Worm (Caenorhabditis elegans) whole organism, L4 larva: ENCODE data around the gene pptr-2.

Experiments used
- F10B5.3 ChIP-seq: sonication (generic microtip); optimal IDR thresholded peaks from 2 replicates; lab custom pipeline; 2016; ENCODE audit warnings: mild to moderate bottlenecking, missing genetic modification characterization, missing compliant biosample characterization
- F49E8.2 ChIP-seq: sonication (generic microtip); optimal IDR thresholded peaks from 2 replicates; lab custom pipeline; 2016; ENCODE audit warnings: missing compliant biosample characterization, mild to moderate bottlenecking, missing genetic modification characterization, borderline replicate concordance
- R02D3.7 ChIP-seq: fragments of 150-350 bp; sonication (generic microtip); optimal IDR thresholded peaks from 3 replicates; lab custom pipeline; 2014; ENCODE audit warnings: missing biosample characterization, missing genetic modification characterization
- T20F7.1 ChIP-seq: fragments of 200-800 bp; sonication (Bioruptor generic); optimal IDR thresholded peaks from 2 replicates; lab custom pipeline; 2018; ENCODE audit warnings: mild to moderate bottlenecking, missing genetic modification characterization, missing compliant biosample characterization
- Y5F2A.4 ChIP-seq: fragments of 200-800 bp; sonication (Bioruptor generic); optimal IDR thresholded peaks from 2 replicates; lab custom pipeline; 2018; ENCODE audit warnings: mild to moderate bottlenecking, missing genetic modification characterization, missing compliant biosample characterization
- Y75B8A.6 ChIP-seq: fragments of 200-800 bp; sonication (Bioruptor generic); IDR thresholded peaks from 2 replicates; pipeline ENCODE4 v1.3.6; 2022; ENCODE audit warnings: missing genetic modification reagents, missing genetic modification characterization, missing compliant biosample characterization
- ZK546.5 ChIP-seq, 2 experiments: sonication (generic microtip); optimal IDR thresholded peaks; 2 replicates each; lab custom pipeline; 2017; ENCODE audit warnings: missing biosample characterization in 2 of 2, missing genetic modification characterization in 2 of 2
- aha-1 ChIP-seq: fragments of 150-350 bp; peaks from one replicate; lab custom pipeline; 2014; ENCODE audit warnings: missing biosample characterization, missing genetic modification characterization
- aly-2 ChIP-seq: sonication (generic microtip); optimal IDR thresholded peaks from 2 replicates; lab custom pipeline; 2018; ENCODE audit warnings: missing biosample characterization, missing genetic modification characterization
- arid-1 ChIP-seq: fragments of 200-800 bp; sonication (Bioruptor generic); conservative IDR thresholded peaks from 2 replicates; pipeline ENCODE4 v1.3.6; 2022; ENCODE audit warnings: missing genetic modification reagents, missing genetic modification characterization, missing compliant biosample characterization
- ceh-44 ChIP-seq: fragments of 200-800 bp; sonication (Bioruptor generic); IDR thresholded peaks from 2 replicates; pipeline ENCODE4 v1.3.6; 2022; ENCODE audit warnings: missing genetic modification reagents, missing genetic modification characterization, missing compliant biosample characterization
- ceh-62 ChIP-seq: sonication (generic microtip); optimal IDR thresholded peaks from 2 replicates; lab custom pipeline; 2017; ENCODE audit warnings: missing biosample characterization, missing genetic modification characterization
- fos-1 ChIP-seq: fragments of 150-350 bp; optimal IDR thresholded peaks from 2 replicates; lab custom pipeline; 2014; ENCODE audit warnings: missing biosample characterization, missing genetic modification characterization
- hif-1 ChIP-seq, 2 experiments: sonication (generic microtip); optimal IDR thresholded peaks; 2 replicates each; lab custom pipeline; 2016 to 2017; ENCODE audit warnings: missing compliant biosample characterization in 2 of 2, missing genetic modification characterization in 2 of 2, missing genetic modification reagents in 2 of 2, missing genotype in 2 of 2, mild to moderate bottlenecking in 1 of 2
- hlh-11 ChIP-seq: fragments of 200-800 bp; sonication (Bioruptor generic); optimal IDR thresholded peaks from 2 replicates; lab custom pipeline; 2018; ENCODE audit warnings: mild to moderate bottlenecking, missing genetic modification characterization, missing compliant biosample characterization
- hlh-30 ChIP-seq: sonication (generic microtip); optimal IDR thresholded peaks from 2 replicates; lab custom pipeline; 2017; ENCODE audit warnings: antibody characterized with exemption, mild to moderate bottlenecking, missing genetic modification characterization, missing compliant biosample characterization; ENCODE audit not compliant: insufficient read depth
- jun-1 ChIP-seq: fragments of 150-350 bp; optimal IDR thresholded peaks from 2 replicates; lab custom pipeline; 2014; ENCODE audit warnings: missing biosample characterization, missing genetic modification reagents, missing genetic modification characterization
- lin-29 ChIP-seq: fragments of 200-800 bp; sonication (Bioruptor generic); IDR thresholded peaks from 2 replicates; pipeline ENCODE4 v1.3.6; 2022; ENCODE audit warnings: missing genetic modification reagents, missing genetic modification characterization, missing compliant biosample characterization
- lin-38 ChIP-seq: fragments of 200-800 bp; sonication (Bioruptor generic); IDR thresholded peaks from 2 replicates; pipeline ENCODE4 v1.3.6; 2022; ENCODE audit warnings: missing genetic modification reagents, missing genetic modification characterization, missing compliant biosample characterization
- lsy-2 ChIP-seq, 2 experiments: fragments of 150-350 bp in 1 of 2; sonication (generic microtip) in 1 of 2; optimal IDR thresholded peaks; 2 replicates each; lab custom pipeline; 2014 to 2017; ENCODE audit warnings: missing biosample characterization in 2 of 2, missing genetic modification characterization in 2 of 2
- mxl-3 ChIP-seq: fragments of 200-800 bp; sonication (Bioruptor generic); optimal IDR thresholded peaks from 2 replicates; lab custom pipeline; 2018; ENCODE audit warnings: mild to moderate bottlenecking, missing genetic modification characterization, missing compliant biosample characterization
- nhr-10 ChIP-seq: fragments of 150-350 bp; optimal IDR thresholded peaks from 2 replicates; lab custom pipeline; 2014; ENCODE audit warnings: missing biosample characterization, missing genetic modification characterization
- nhr-111 ChIP-seq: fragments of 200-800 bp; sonication (Bioruptor generic); optimal IDR thresholded peaks from 2 replicates; lab custom pipeline; 2018; ENCODE audit warnings: mild to moderate bottlenecking, missing genetic modification characterization, missing compliant biosample characterization
- nhr-28 ChIP-seq: fragments of 150-350 bp; optimal IDR thresholded peaks from 2 replicates; lab custom pipeline; 2014; ENCODE audit warnings: missing biosample characterization, missing genetic modification characterization
- nhr-42 ChIP-seq: fragments of 200-800 bp; sonication (Bioruptor generic); IDR thresholded peaks from 2 replicates; pipeline ENCODE4 v1.3.6; 2022; ENCODE audit warnings: missing genetic modification characterization, missing compliant biosample characterization
- nhr-48 ChIP-seq: sonication (generic microtip); optimal IDR thresholded peaks from 2 replicates; lab custom pipeline; 2016; ENCODE audit warnings: mild to moderate bottlenecking, missing genetic modification characterization, missing compliant biosample characterization
- nhr-76 ChIP-seq: fragments of 150-350 bp; optimal IDR thresholded peaks from 2 replicates; lab custom pipeline; 2014; ENCODE audit warnings: missing biosample characterization, missing genetic modification characterization
- pqm-1 ChIP-seq: sonication (generic microtip); optimal IDR thresholded peaks from 2 replicates; lab custom pipeline; 2017; ENCODE audit warnings: missing biosample characterization, missing genetic modification characterization
- set-16 ChIP-seq: fragments of 200-800 bp; sonication (Bioruptor generic); IDR thresholded peaks from 2 replicates; pipeline ENCODE4 v1.3.6; 2022; ENCODE audit warnings: missing genetic modification reagents, missing genetic modification characterization, missing compliant biosample characterization
- snpc-4 ChIP-seq: fragments of 150-350 bp; optimal IDR thresholded peaks from 2 replicates; lab custom pipeline; 2014; ENCODE audit warnings: missing biosample characterization, missing genetic modification characterization
- unc-130 ChIP-seq: sonication (generic microtip); optimal IDR thresholded peaks from 2 replicates; lab custom pipeline; 2016; ENCODE audit warnings: missing genetic modification reagents, missing genetic modification characterization, missing compliant biosample characterization
- unc-62 ChIP-seq, 3 experiments: fragments of 150-350 bp in 1 of 3; sonication (generic microtip); optimal IDR thresholded peaks in 2 of 3; peaks in 1 of 3; 1 replicate in 1 of 3; 2 replicates in 2 of 3; lab custom pipeline; 2014 to 2017; ENCODE audit warnings: missing biosample characterization in 3 of 3, missing genetic modification characterization in 3 of 3, missing genetic modification reagents in 3 of 3, missing genotype in 1 of 3
- zfp-3 ChIP-seq: fragments of 200-800 bp; sonication (Bioruptor generic); conservative IDR thresholded peaks from 2 replicates; pipeline ENCODE4 v1.3.6; 2022; ENCODE audit warnings: missing genetic modification reagents, missing genetic modification characterization, missing compliant biosample characterization
- ztf-7 ChIP-seq: fragments of 150-350 bp; optimal IDR thresholded peaks from 2 replicates; lab custom pipeline; 2014; ENCODE audit warnings: missing biosample characterization, missing genetic modification characterization

pptr-2 gene

ce11 chrV:11022817-11023216 is 11.9 kb downstream of the pptr-2 start, which contains the start of the genes C13G3.12 and hot-6:
Gene C13G3.12, minus strand, starts transcription at chrV:11022917.
Gene hot-6, minus strand, starts transcription at chrV:11022937.
- TF ChIP-seq aha-1: peak; percentile 86
- TF ChIP-seq unc-62 (GFP tag; optimal IDR thresholded peaks at IDR 0.05 in 1 of 2; lab: Kevin White, UChicago): no peak
- no peak for TF ChIP-seq unc-62 (tag; optimal IDR thresholded peaks at IDR 0.05; lab: Kevin White, UChicago)
- no peak for TF ChIP-seq T20F7.1
- TF ChIP-seq hif-1 (tag; optimal IDR thresholded peaks at IDR 0.05; lab: Kevin White, UChicago): no peak
- TF ChIP-seq ceh-44 (GFP tag; lab: Robert Waterston, UW): no peak
- no peak for TF ChIP-seq nhr-111 (GFP tag; lab: Kevin White, UChicago)
- no peak for TF ChIP-seq ZK546.5 (tag; optimal IDR thresholded peaks at IDR 0.05; lab: Kevin White, UChicago)

ce11 chrV:11016846-11017553 is 17.7 kb downstream of the pptr-2 start:
- TF ChIP-seq nhr-76 (tag; lab: Kevin White, UChicago): no peak
- TF ChIP-seq nhr-28: peak; percentile 69

DNA sequence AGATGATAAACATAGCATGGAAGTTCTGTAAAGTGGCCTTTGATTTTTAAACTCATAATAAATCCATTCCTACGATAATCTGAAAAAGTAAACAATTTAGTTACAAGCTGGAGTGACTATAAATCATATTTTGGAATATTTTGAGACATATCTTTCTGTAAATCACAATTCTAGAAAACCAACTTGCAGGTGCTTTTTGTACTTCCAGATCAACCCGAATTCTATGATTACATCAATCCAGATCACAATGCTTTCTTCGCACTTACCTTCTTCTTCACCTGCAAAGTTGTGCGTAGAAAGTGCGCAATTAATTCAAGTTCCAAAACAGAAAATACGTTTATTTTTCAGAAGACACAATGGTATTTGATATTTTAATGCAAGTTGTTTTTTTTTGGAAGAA is 20.0 kb downstream of the pptr-2 start:
- TF ChIP-seq unc-130: no peak
- TF ChIP-seq nhr-111 (GFP tag; lab: Kevin White, UChicago): no peak
- no peak for TF ChIP-seq hlh-11
- no peak for TF ChIP-seq F10B5.3 (tag; lab: Kevin White, UChicago)
- TF ChIP-seq nhr-42: no peak
- no peak for TF ChIP-seq Y5F2A.4

- no peak for TF ChIP-seq aly-2 (tag; lab: Kevin White, UChicago)
- peak in 1 of 2 experiments; percentile 93 for TF ChIP-seq unc-62 (GFP tag; optimal IDR thresholded peaks at IDR 0.05 in 1 of 2; lab: Kevin White, UChicago)
- no peak for TF ChIP-seq unc-62 (tag; optimal IDR thresholded peaks at IDR 0.05; lab: Kevin White, UChicago)
- no peak for TF ChIP-seq arid-1 (GFP tag; lab: Robert Waterston, UW)
- no peak for TF ChIP-seq snpc-4 (tag; lab: Kevin White, UChicago)
Observed at ce11 chrV:11013179-11013578, 21.6 kb downstream of the pptr-2 start.

DNA sequence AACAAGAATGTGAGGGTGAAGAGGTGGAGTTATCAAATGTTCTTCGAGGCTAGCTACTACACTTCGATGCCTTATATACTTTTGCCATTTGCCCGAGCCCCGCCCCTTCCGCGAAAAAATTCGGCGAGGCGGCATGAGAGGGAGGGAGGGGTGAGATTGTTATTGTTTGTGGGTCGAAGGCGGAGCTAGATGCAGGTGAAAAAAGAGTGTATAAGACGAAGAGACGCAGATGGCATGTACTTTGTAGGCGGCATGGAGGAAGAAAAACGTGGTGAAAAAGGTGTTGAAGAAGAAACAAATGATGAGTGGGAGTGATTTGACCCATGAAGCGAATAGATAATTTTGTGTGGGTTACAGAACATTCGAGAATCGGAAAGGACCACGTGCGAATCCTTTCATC is 22.3 kb downstream of the pptr-2 start, which contains the start of gene C13G3.1:
Gene C13G3.1, minus strand, starts transcription at position 47 of the 400 bp plus-strand sequence.
- TF ChIP-seq ceh-62: no peak
- peak; percentile 11 for TF ChIP-seq hlh-30 (tag; lab: Kevin White, UChicago)
- TF ChIP-seq zfp-3 (GFP tag; lab: Robert Waterston, UW): no peak
- peak; percentile 59 for TF ChIP-seq aha-1
- peak; percentile 7 for TF ChIP-seq mxl-3
- no peak for TF ChIP-seq nhr-48 (tag; lab: Kevin White, UChicago)
- peak; percentile 1 for TF ChIP-seq nhr-28
- TF ChIP-seq ztf-7: no peak
- TF ChIP-seq jun-1 (tag; lab: Kevin White, UChicago): no peak
- no peak for TF ChIP-seq fos-1 (tag; lab: Kevin White, UChicago)
- no peak for TF ChIP-seq lin-38
- no peak for TF ChIP-seq lin-29

ce11 chrV:11011807-11012206 is 22.9 kb downstream of the pptr-2 start:
- TF ChIP-seq nhr-28 (peak; percentile 6), R02D3.7 (no peak)

ce11 chrV:11010768-11011167 is 24.0 kb downstream of the pptr-2 start:
- TF ChIP-seq F49E8.2 (tag; lab: Kevin White, UChicago) (no peak), pqm-1 (no peak), unc-130 (no peak), nhr-10 (no peak), Y75B8A.6 (GFP tag; lab: Robert Waterston, UW) (no peak), hlh-30 (tag; lab: Kevin White, UChicago) (no peak), R02D3.7 (no peak), set-16 (GFP tag; lab: Robert Waterston, UW) (no peak), snpc-4 (tag; lab: Kevin White, UChicago) (no peak), lsy-2 (tag; optimal IDR thresholded peaks at IDR 0.05; lab: Kevin White, UChicago) (no peak)
